Worm (Caenorhabditis elegans) whole organism, L4 larva: ENCODE results near the gene srh-233.

Source experiments
- D1046.2 ChIP-seq: fragments of 200-800 bp; sonication (Bioruptor generic); IDR thresholded peaks from 2 replicates; pipeline ENCODE4 v1.3.6; 2022; ENCODE audit warnings: missing genetic modification characterization, missing compliant biosample characterization
- F10B5.3 ChIP-seq: sonication (generic microtip); optimal IDR thresholded peaks from 2 replicates; lab custom pipeline; 2016; ENCODE audit warnings: mild to moderate bottlenecking, missing genetic modification characterization, missing compliant biosample characterization
- F44E2.7 ChIP-seq: fragments of 200-800 bp; sonication (Bioruptor generic); IDR thresholded peaks from 2 replicates; pipeline ENCODE4 v2.1.2; 2022; ENCODE audit warnings: missing genetic modification characterization, missing compliant biosample characterization
- Y105C5A.15 ChIP-seq: fragments of 200-800 bp; sonication (Bioruptor generic); IDR thresholded peaks from 2 replicates; pipeline ENCODE4 v1.3.6; 2022; ENCODE audit warnings: missing genetic modification characterization, missing compliant biosample characterization
- aha-1 ChIP-seq: fragments of 150-350 bp; peaks from one replicate; lab custom pipeline; 2014; ENCODE audit warnings: missing biosample characterization, missing genetic modification characterization
- ceh-28 ChIP-seq: fragments of 150-350 bp; optimal IDR thresholded peaks from 2 replicates; lab custom pipeline; 2014; ENCODE audit warnings: missing biosample characterization, missing genetic modification reagents, missing genetic modification characterization
- cey-2 ChIP-seq: sonication (generic microtip); optimal IDR thresholded peaks from 3 replicates; lab custom pipeline; 2017; ENCODE audit warnings: missing genetic modification characterization, mild to moderate bottlenecking, missing compliant biosample characterization, antibody characterized with exemption, borderline replicate concordance; ENCODE audit not compliant: insufficient read depth
- ctbp-1 ChIP-seq: fragments of 200-800 bp; sonication (Bioruptor generic); IDR thresholded peaks from 2 replicates; pipeline ENCODE4 v1.3.6; 2022; ENCODE audit warnings: missing genetic modification reagents, missing genetic modification characterization, missing compliant biosample characterization
- daf-12 ChIP-seq: fragments of 150-350 bp; optimal IDR thresholded peaks from 2 replicates; lab custom pipeline; 2014; ENCODE audit warnings: missing biosample characterization, missing genetic modification reagents, missing genetic modification characterization
- daf-8 ChIP-seq: fragments of 200-800 bp; sonication (Bioruptor generic); IDR thresholded peaks from 2 replicates; pipeline ENCODE4 v1.3.6; 2022; ENCODE audit warnings: missing genetic modification characterization, missing compliant biosample characterization
- dpl-1 ChIP-seq: fragments of 150-350 bp; optimal IDR thresholded peaks from 2 replicates; lab custom pipeline; 2014; ENCODE audit warnings: missing biosample characterization, missing genetic modification reagents, missing genetic modification characterization
- duxl-1 ChIP-seq: sonication (generic microtip); optimal IDR thresholded peaks from 2 replicates; lab custom pipeline; 2016; ENCODE audit warnings: mild to moderate bottlenecking, missing genetic modification characterization, moderate library complexity, missing compliant biosample characterization; ENCODE audit not compliant: poor library complexity
- dve-1 ChIP-seq: sonication (generic microtip); optimal IDR thresholded peaks from 2 replicates; lab custom pipeline; 2017; ENCODE audit warnings: antibody characterized with exemption, mild to moderate bottlenecking, missing genetic modification characterization, missing compliant biosample characterization; ENCODE audit not compliant: insufficient read depth
- fos-1 ChIP-seq: fragments of 150-350 bp; optimal IDR thresholded peaks from 2 replicates; lab custom pipeline; 2014; ENCODE audit warnings: missing biosample characterization, missing genetic modification characterization
- madf-5 ChIP-seq, 2 experiments: fragments of 200-800 bp; sonication (Bioruptor generic); IDR thresholded peaks; 2 replicates each; pipeline ENCODE4 v1.3.6; 2022; ENCODE audit warnings: missing compliant biosample characterization in 2 of 2, missing genetic modification characterization in 2 of 2
- mdl-1 ChIP-seq, 2 experiments: fragments of 150-350 bp in 1 of 2; sonication (generic microtip) in 1 of 2; optimal IDR thresholded peaks; 2 replicates each; lab custom pipeline; 2014 to 2017; ENCODE audit warnings: missing biosample characterization in 2 of 2, missing genetic modification characterization in 2 of 2
- mxl-2 ChIP-seq: fragments of 200-800 bp; sonication (Bioruptor generic); conservative IDR thresholded peaks from 2 replicates; pipeline ENCODE4 v1.3.6; 2022; ENCODE audit warnings: missing genetic modification reagents, missing genetic modification characterization, missing compliant biosample characterization
- mxl-3 ChIP-seq: fragments of 200-800 bp; sonication (Bioruptor generic); optimal IDR thresholded peaks from 2 replicates; lab custom pipeline; 2018; ENCODE audit warnings: mild to moderate bottlenecking, missing genetic modification characterization, missing compliant biosample characterization
- nhr-237 ChIP-seq: sonication (generic microtip); optimal IDR thresholded peaks from 2 replicates; lab custom pipeline; 2017; ENCODE audit warnings: missing biosample characterization, missing genetic modification characterization
- nhr-41 ChIP-seq: fragments of 200-800 bp; sonication (Bioruptor generic); IDR thresholded peaks from 2 replicates; pipeline ENCODE4 v1.3.6; 2022; ENCODE audit warnings: missing genetic modification reagents, missing genetic modification characterization, missing compliant biosample characterization
- nhr-76 ChIP-seq: fragments of 150-350 bp; optimal IDR thresholded peaks from 2 replicates; lab custom pipeline; 2014; ENCODE audit warnings: missing biosample characterization, missing genetic modification characterization
- pha-4 ChIP-seq, 2 experiments: fragments of 150-350 bp in 1 of 2; fragments of 200-800 bp in 1 of 2; sonication (Bioruptor generic) in 1 of 2; IDR thresholded peaks in 1 of 2; optimal IDR thresholded peaks in 1 of 2; 2 replicates each; pipeline versions ENCODE4 v1.3.6 to Lab custom; 2014 to 2022; ENCODE audit warnings: missing genetic modification characterization in 2 of 2, missing genetic modification reagents in 2 of 2, missing biosample characterization in 1 of 2, missing compliant biosample characterization in 1 of 2
- sdz-12 ChIP-seq: fragments of 200-800 bp; sonication (Bioruptor generic); optimal IDR thresholded peaks from 2 replicates; lab custom pipeline; 2018; ENCODE audit warnings: mild to moderate bottlenecking, missing genetic modification characterization, missing compliant biosample characterization
- set-16 ChIP-seq: fragments of 200-800 bp; sonication (Bioruptor generic); IDR thresholded peaks from 2 replicates; pipeline ENCODE4 v1.3.6; 2022; ENCODE audit warnings: missing genetic modification reagents, missing genetic modification characterization, missing compliant biosample characterization
- snpc-4 ChIP-seq: fragments of 150-350 bp; optimal IDR thresholded peaks from 2 replicates; lab custom pipeline; 2014; ENCODE audit warnings: missing biosample characterization, missing genetic modification characterization
- unc-130 ChIP-seq: sonication (generic microtip); optimal IDR thresholded peaks from 2 replicates; lab custom pipeline; 2016; ENCODE audit warnings: missing genetic modification reagents, missing genetic modification characterization, missing compliant biosample characterization
- unc-39 ChIP-seq: sonication (generic microtip); optimal IDR thresholded peaks from 2 replicates; lab custom pipeline; 2017; ENCODE audit warnings: missing biosample characterization, missing genetic modification characterization
- unc-62 ChIP-seq, 3 experiments: fragments of 150-350 bp in 1 of 3; sonication (generic microtip); optimal IDR thresholded peaks in 2 of 3; peaks in 1 of 3; 1 replicate in 1 of 3; 2 replicates in 2 of 3; lab custom pipeline; 2014 to 2017; ENCODE audit warnings: missing biosample characterization in 3 of 3, missing genetic modification characterization in 3 of 3, missing genetic modification reagents in 3 of 3, missing genotype in 1 of 3
- zfp-2 ChIP-seq: sonication (generic microtip); optimal IDR thresholded peaks from 2 replicates; lab custom pipeline; 2016; ENCODE audit warnings: mild to moderate bottlenecking, missing genetic modification characterization, missing compliant biosample characterization
- zfp-3 ChIP-seq: fragments of 200-800 bp; sonication (Bioruptor generic); conservative IDR thresholded peaks from 2 replicates; pipeline ENCODE4 v1.3.6; 2022; ENCODE audit warnings: missing genetic modification reagents, missing genetic modification characterization, missing compliant biosample characterization
- zip-11 ChIP-seq: fragments of 200-800 bp; sonication (Bioruptor generic); IDR thresholded peaks from 2 replicates; pipeline ENCODE4 v1.3.6; 2022; ENCODE audit warnings: missing genetic modification characterization, missing compliant biosample characterization

The srh-233 gene

ce11 chrV:20034912-20035311 lies 14.3 kb upstream of the srh-233 start:
- TF ChIP-seq F44E2.7 (GFP tag; lab: Robert Waterston, UW) (0 out of 2 replicates have a peak, but pooled peaks have one; percentile 62), madf-5 (GFP tag; IDR thresholded peaks at IDR 0.05; lab: Robert Waterston, UW) (no peak), unc-39 (tag; lab: Kevin White, UChicago) (no peak), fos-1 (no peak)

ce11 chrV:20037287-20037686 lies 11.9 kb upstream of the srh-233 start, which contains the start of gene Y113G7A.16:
Y113G7A.16 (plus strand) TSS chrV:20037587.
- no peak for TF ChIP-seq F10B5.3
- no peak for TF ChIP-seq Y105C5A.15 (GFP tag; lab: Robert Waterston, UW)
- no peak for TF ChIP-seq mxl-2 (GFP tag; lab: Robert Waterston, UW)
- no peak for TF ChIP-seq daf-8 (GFP tag; lab: Robert Waterston, UW)
- TF ChIP-seq pha-4 (GFP tag; IDR thresholded peaks at IDR 0.05; lab: Robert Waterston, UW) = no peak
- TF ChIP-seq pha-4 (tag; optimal IDR thresholded peaks at IDR 0.05; lab: Kevin White, UChicago) = no peak
- TF ChIP-seq unc-62 (GFP tag; optimal IDR thresholded peaks at IDR 0.05 in 1 of 2; lab: Kevin White, UChicago) = no peak
- no peak for TF ChIP-seq unc-62 (tag; optimal IDR thresholded peaks at IDR 0.05; lab: Kevin White, UChicago)
- no peak for TF ChIP-seq zfp-2 (tag; lab: Kevin White, UChicago)
- no peak for TF ChIP-seq dpl-1 (GFP tag; lab: Kevin White, UChicago)
- no peak for TF ChIP-seq duxl-1
- no peak for TF ChIP-seq nhr-41
- no peak for TF ChIP-seq zip-11 (GFP tag; lab: Robert Waterston, UW)
- no peak for TF ChIP-seq nhr-76
- no peak for TF ChIP-seq snpc-4 (tag; lab: Kevin White, UChicago)
- no peak for TF ChIP-seq daf-12 (tag; lab: Kevin White, UChicago)

- TF ChIP-seq mdl-1 (tag; optimal IDR thresholded peaks at IDR 0.05; lab: Kevin White, UChicago) (no peak), set-16 (no peak), dve-1 (tag; lab: Kevin White, UChicago) (no peak), nhr-41 (no peak), ctbp-1 (GFP tag; lab: Robert Waterston, UW) (no peak)
- TF ChIP-seq, all 104 proteins: peak for 0
Observed at ce11 chrV:20047310-20047709, 1.9 kb upstream of the srh-233 start, which contains the start of gene spe-19. spe-19 (minus strand) TSS chrV:20047410.

ce11 chrV:20059370-20059769 lies 10.2 kb downstream of the srh-233 start:
- TF ChIP-seq unc-130 (GFP tag; lab: Kevin White, UChicago) = no peak
- peak; percentile 26 for TF ChIP-seq aha-1
- TF ChIP-seq ceh-28 (tag; lab: Kevin White, UChicago) = peak; percentile 73

- peak; percentile 74 for TF ChIP-seq set-16
- TF ChIP-seq D1046.2 (GFP tag; lab: Robert Waterston, UW) = 0 out of 2 replicates have a peak, but pooled peaks have one; percentile 54
- no peak for TF ChIP-seq mxl-3 (GFP tag; lab: Kevin White, UChicago)
Observed at ce11 chrV:20061498-20061897, 12.3 kb downstream of the srh-233 start.

- TF ChIP-seq ctbp-1 (GFP tag; lab: Robert Waterston, UW) = no peak
- no peak for TF ChIP-seq fos-1
- TF ChIP-seq unc-39 (tag; lab: Kevin White, UChicago) = no peak
- no peak for TF ChIP-seq nhr-237 (tag; lab: Kevin White, UChicago)
- TF ChIP-seq zfp-3 = no peak
- no peak for TF ChIP-seq mxl-3 (GFP tag; lab: Kevin White, UChicago)
- no peak for TF ChIP-seq cey-2 (tag; lab: Kevin White, UChicago)
- no peak for TF ChIP-seq sdz-12
Observed at ce11 chrV:20064076-20064475, 14.9 kb downstream of the srh-233 start, which contains the start of gene ttx-1. ttx-1 (minus strand) TSS chrV:20064176.
